Worm (Caenorhabditis elegans) whole organism, young adult: ENCODE data around the gene clec-166.

Experiments used
- F22D6.2 ChIP-seq: sonication (generic microtip); optimal IDR thresholded peaks from 2 replicates; lab custom pipeline; 2016; ENCODE audit warnings: mild to moderate bottlenecking, missing genetic modification characterization, missing compliant biosample characterization
- F39B2.1 ChIP-seq: fragments of 200-800 bp; sonication (Bioruptor generic); IDR thresholded peaks from 2 replicates; pipeline ENCODE4 v1.3.6; 2022; ENCODE audit warnings: missing genetic modification reagents, missing genetic modification characterization, missing compliant biosample characterization
- bed-1 ChIP-seq: fragments of 200-800 bp; sonication (Bioruptor generic); IDR thresholded peaks from 2 replicates; pipeline ENCODE4 v1.3.6; 2022; ENCODE audit warnings: missing genetic modification reagents, missing genetic modification characterization, missing compliant biosample characterization
- efl-1 ChIP-seq: fragments of 150-350 bp; optimal IDR thresholded peaks from 2 replicates; lab custom pipeline; 2014; ENCODE audit warnings: missing biosample characterization, missing genetic modification reagents, missing genetic modification characterization
- him-1 ChIP-seq: sonication (generic microtip); optimal IDR thresholded peaks from 2 replicates; lab custom pipeline; 2016; ENCODE audit warnings: missing genotype, missing genetic modification reagents, missing genetic modification characterization, missing compliant biosample characterization
- hsf-1 ChIP-seq: fragments of 200-800 bp; sonication (Bioruptor generic); IDR thresholded peaks from 2 replicates; pipeline ENCODE4 v1.3.6; 2022; ENCODE audit warnings: missing genetic modification reagents, missing genetic modification characterization, missing compliant biosample characterization
- rcor-1 ChIP-seq: fragments of 200-800 bp; sonication (Bioruptor generic); IDR thresholded peaks from 2 replicates; pipeline ENCODE4 v1.3.6; 2022; ENCODE audit warnings: missing genetic modification reagents, missing genetic modification characterization, missing compliant biosample characterization
- snpc-1.3 ChIP-seq: sonication (generic microtip); optimal IDR thresholded peaks from 2 replicates; lab custom pipeline; 2017; ENCODE audit warnings: missing genetic modification characterization, mild to moderate bottlenecking, missing compliant biosample characterization, antibody characterized with exemption, moderate library complexity, missing genotype, missing genetic modification reagents; ENCODE audit not compliant: insufficient read depth
- tlf-1 ChIP-seq: fragments of 200-800 bp; sonication (Bioruptor generic); optimal IDR thresholded peaks from 2 replicates; lab custom pipeline; 2018; ENCODE audit warnings: mild to moderate bottlenecking, missing genetic modification characterization, missing compliant biosample characterization
- unc-130 ChIP-seq: sonication (generic microtip); optimal IDR thresholded peaks from 2 replicates; lab custom pipeline; 2016; ENCODE audit warnings: missing genetic modification reagents, missing genetic modification characterization, missing compliant biosample characterization
- unc-62 ChIP-seq: fragments of 150-350 bp; optimal IDR thresholded peaks from 2 replicates; lab custom pipeline; 2014; ENCODE audit warnings: missing biosample characterization, missing genetic modification reagents, missing genetic modification characterization

ce11 chrIV:1209320-1209719, 41.8 kb downstream of the clec-166 start:
- no peak for TF ChIP-seq F22D6.2
- TF ChIP-seq rcor-1 (GFP tag; lab: Robert Waterston, UW): no peak
- TF ChIP-seq snpc-1.3 (tag; lab: Kevin White, UChicago): no peak
- no peak for TF ChIP-seq tlf-1
- no peak for TF ChIP-seq F39B2.1 (GFP tag; lab: Robert Waterston, UW)
- TF ChIP-seq bed-1 (GFP tag; lab: Robert Waterston, UW): no peak
- no peak for TF ChIP-seq unc-130
- TF ChIP-seq efl-1 (GFP tag; lab: Kevin White, UChicago): no peak
- no peak for TF ChIP-seq him-1 (tag; lab: Kevin White, UChicago)
- TF ChIP-seq unc-62: no peak
- TF ChIP-seq hsf-1 (GFP tag; lab: Robert Waterston, UW): no peak
